Worm (Caenorhabditis elegans) whole organism, L3 larva: ENCODE results near the gene srbc-12.

Source experiments
- ceh-82 ChIP-seq: fragments of 150-350 bp; optimal IDR thresholded peaks from 2 replicates; lab custom pipeline; 2014; ENCODE audit warnings: missing biosample characterization, missing genetic modification characterization
- lin-39 ChIP-seq: fragments of 150-350 bp; optimal IDR thresholded peaks from 2 replicates; lab custom pipeline; 2018; ENCODE audit warnings: missing biosample characterization, missing genetic modification reagents, missing genetic modification characterization
- lsy-12 ChIP-seq: sonication (generic microtip); optimal IDR thresholded peaks from 2 replicates; lab custom pipeline; 2016; ENCODE audit warnings: mild to moderate bottlenecking, missing genetic modification characterization, missing compliant biosample characterization
- nhr-11 ChIP-seq: fragments of 150-350 bp; optimal IDR thresholded peaks from 2 replicates; lab custom pipeline; 2014; ENCODE audit warnings: missing biosample characterization, missing genetic modification characterization

ce11 chrV:893437-894018 is 43.9 kb downstream of the srbc-12 start, which contains the start of the genes srlf-23 and srlf-20:
- TF ChIP-seq ceh-82 (tag; lab: Kevin White, UChicago) (no peak), lsy-12 (tag; lab: Kevin White, UChicago) (no peak), nhr-11 (no peak), lin-39 (tag; lab: Kevin White, UChicago) (no peak)
